Fruit fly (Drosophila melanogaster): ENCODE measurements around the gene RpL30.

The RpL30 gene

DNA sequence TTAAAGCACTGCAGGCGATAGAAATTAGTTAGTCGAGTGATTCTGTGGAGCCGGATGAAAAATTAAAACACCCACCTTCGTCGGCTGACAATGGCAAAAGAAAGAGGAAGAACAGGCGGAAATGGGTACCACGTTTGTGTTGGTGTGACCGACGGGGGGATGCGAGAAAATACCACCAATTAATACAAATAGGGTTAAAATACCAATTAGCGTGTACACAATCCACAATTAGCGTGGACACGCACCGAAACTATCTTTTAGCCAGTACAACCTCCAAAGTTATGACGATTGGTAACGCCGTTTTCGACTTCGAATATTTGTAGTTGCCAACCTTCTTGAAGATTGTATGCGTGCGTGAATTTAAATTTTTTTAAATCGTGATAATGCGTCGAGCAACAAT is at the start of gene RpL30 (continued):
- TF ChIP-seq CG1647 (GFP tag; optimal IDR thresholded peaks at IDR 0.05) (peak; percentile 84), Oaz (GFP tag; IDR thresholded peaks at IDR 0.05) (peak; percentile 73), CoRest (tag; optimal IDR thresholded peaks at IDR 0.05) (peak; percentile 82), CG13775 (GFP tag; optimal IDR thresholded peaks at IDR 0.05) (peak; percentile 94), CG12071 (GFP tag; optimal IDR thresholded peaks at IDR 0.05) (peak; percentile 95), CG12391 (tag; optimal IDR thresholded peaks at IDR 0.05) (peak; percentile 90), Trl (optimal IDR thresholded peaks at IDR 0.05) (peak in 1 of 2 experiments; percentile 12), Trl (GFP tag; optimal IDR thresholded peaks at IDR 0.05) (peak; percentile 94), jumu (GFP tag; optimal IDR thresholded peaks at IDR 0.05) (peak; percentile 83), CG3281 (GFP tag; optimal IDR thresholded peaks at IDR 0.05) (peak; percentile 93), Hr78 (GFP tag; optimal IDR thresholded peaks at IDR 0.05) (no peak), CG18011 (GFP tag; optimal IDR thresholded peaks at IDR 0.05) (peak; percentile 83), esg (GFP tag; conservative IDR thresholded peaks at IDR 0.05) (0 out of 2 replicates have a peak, but pooled peaks have one; percentile 39), Drgx (GFP tag; IDR thresholded peaks at IDR 0.05) (peak; percentile 60), CG17186 (GFP tag; optimal IDR thresholded peaks at IDR 0.05) (peak; percentile 83), CG13424 (tag; optimal IDR thresholded peaks at IDR 0.05) (peak; percentile 70), CG17802 (tag; optimal IDR thresholded peaks at IDR 0.05) (peak; percentile 62), sim (GFP tag; IDR thresholded peaks at IDR 0.05) (peak; percentile 75), Taf1 (GFP tag; IDR thresholded peaks at IDR 0.05) (peak; percentile 37; the same call in 1 of the 2 replicates), Myb (GFP tag; optimal IDR thresholded peaks at IDR 0.05) (peak; percentile 89), D (optimal IDR thresholded peaks at IDR 0.05) (no peak), D (GFP tag; optimal IDR thresholded peaks at IDR 0.05) (peak; percentile 83), Opbp (GFP tag; IDR thresholded peaks at IDR 0.05; ENCODE audit: partially characterized antibody) (peak; percentile 78), insv (GFP tag; optimal IDR thresholded peaks at IDR 0.05) (peak in 1 of 2 experiments; percentile 84), Sox100B (GFP tag; optimal IDR thresholded peaks at IDR 0.05) (peak; percentile 75), dysf (GFP tag; IDR thresholded peaks at IDR 0.05) (peak; percentile 84), CG17568 (GFP tag; optimal IDR thresholded peaks at IDR 0.05) (peak; percentile 91), CG11093 (GFP tag; IDR thresholded peaks at IDR 0.05) (no peak), CG15514 (GFP tag; optimal IDR thresholded peaks at IDR 0.05) (peak; percentile 96), trh (GFP tag; optimal IDR thresholded peaks at IDR 0.05) (peak; percentile 80), Camta (GFP tag; optimal IDR thresholded peaks at IDR 0.05) (peak; percentile 87), ken (GFP tag; IDR thresholded peaks at IDR 0.05) (peak; percentile 88), CG8359 (GFP tag; optimal IDR thresholded peaks at IDR 0.05; ENCODE audit: borderline replicate concordance) (peak; percentile 74), Tbp (GFP tag; optimal IDR thresholded peaks at IDR 0.05) (peak; percentile 56), CG10321 (GFP tag; IDR thresholded peaks at IDR 0.05) (peak; percentile 66), pan (optimal IDR thresholded peaks at IDR 0.05) (no peak), pan (GFP tag; optimal IDR thresholded peaks at IDR 0.05 in 1 of 2, IDR thresholded peaks at IDR 0.05 in 1 of 2) (peak in 1 of 2 experiments; percentile 85), CG11695 (GFP tag; IDR thresholded peaks at IDR 0.05) (peak; percentile 85), wek (GFP tag; optimal IDR thresholded peaks at IDR 0.05) (peak; percentile 90), knrl (GFP tag; IDR thresholded peaks at IDR 0.05; ENCODE audit: partially characterized antibody) (peak; percentile 74), Bteb2 (GFP tag; optimal IDR thresholded peaks at IDR 0.05) (peak; percentile 88), CG9797 (GFP tag; optimal IDR thresholded peaks at IDR 0.05) (peak; percentile 100), CG30431 (GFP tag; optimal IDR thresholded peaks at IDR 0.05) (peak; percentile 79), HHEX (GFP tag; optimal IDR thresholded peaks at IDR 0.05) (peak; percentile 95), trem (tag; optimal IDR thresholded peaks at IDR 0.05) (peak; percentile 92), CG18599 (GFP tag; optimal IDR thresholded peaks at IDR 0.05) (peak; percentile 96), tup (GFP tag; optimal IDR thresholded peaks at IDR 0.05) (no peak), bbx (GFP tag; IDR thresholded peaks at IDR 0.05; ENCODE audit: partially characterized antibody) (peak; percentile 63), CG2120 (GFP tag; optimal IDR thresholded peaks at IDR 0.05) (peak; percentile 81), bsh (GFP tag; optimal IDR thresholded peaks at IDR 0.05) (peak; percentile 81 to 82)

Data from whole organism, embryonic.